Worm (Caenorhabditis elegans) whole organism, L2 larva: ENCODE measurements around the gene cwf-19L2.

Experiments used
- ZK546.5 ChIP-seq: sonication (generic microtip); optimal IDR thresholded peaks from 2 replicates; lab custom pipeline; 2017; ENCODE audit warnings: missing biosample characterization, missing genetic modification characterization
- aly-2 ChIP-seq: fragments of 150-350 bp; optimal IDR thresholded peaks from 2 replicates; lab custom pipeline; 2014; ENCODE audit warnings: missing biosample characterization, missing genetic modification characterization
- ceh-82 ChIP-seq: fragments of 150-350 bp; optimal IDR thresholded peaks from 2 replicates; lab custom pipeline; 2014; ENCODE audit warnings: missing biosample characterization, missing genetic modification characterization
- fos-1 ChIP-seq: fragments of 150-350 bp; optimal IDR thresholded peaks from 2 replicates; lab custom pipeline; 2014; ENCODE audit warnings: missing biosample characterization, missing genetic modification characterization
- lsy-2 ChIP-seq, 2 experiments: fragments of 150-350 bp in 1 of 2; sonication (generic microtip) in 1 of 2; optimal IDR thresholded peaks; 2 replicates each; lab custom pipeline; 2014 to 2017; ENCODE audit warnings: missing biosample characterization in 2 of 2, missing genetic modification characterization in 2 of 2
- nhr-77 ChIP-seq: fragments of 150-350 bp; optimal IDR thresholded peaks from 2 replicates; lab custom pipeline; 2014; ENCODE audit warnings: missing biosample characterization, missing genetic modification characterization
- peb-1 ChIP-seq: fragments of 150-350 bp; optimal IDR thresholded peaks from 2 replicates; lab custom pipeline; 2014; ENCODE audit warnings: missing biosample characterization, missing genetic modification characterization
- snpc-4 ChIP-seq: fragments of 150-350 bp; optimal IDR thresholded peaks from 2 replicates; lab custom pipeline; 2014; ENCODE audit warnings: missing biosample characterization, missing genetic modification characterization
- unc-39 ChIP-seq: fragments of 150-350 bp; optimal IDR thresholded peaks from 2 replicates; lab custom pipeline; 2014; ENCODE audit warnings: missing biosample characterization, missing genetic modification characterization

- TF ChIP-seq fos-1 (tag; lab: Kevin White, UChicago): no peak
- TF ChIP-seq aly-2 (tag; lab: Kevin White, UChicago): no peak
- no peak for TF ChIP-seq ceh-82 (tag; lab: Kevin White, UChicago)
- no peak for TF ChIP-seq nhr-77 (tag; lab: Kevin White, UChicago)
- TF ChIP-seq lsy-2 (tag; optimal IDR thresholded peaks at IDR 0.05; lab: Kevin White, UChicago): no peak
- TF ChIP-seq unc-39: no peak
- no peak for TF ChIP-seq ZK546.5 (tag; lab: Kevin White, UChicago)
- TF ChIP-seq peb-1: no peak
- TF ChIP-seq snpc-4 (tag; lab: Kevin White, UChicago): no peak
Measured at ce11 chrIII:7297045-7297680, 3.7 kb downstream of the cwf-19L2 start.
